Fruit fly (Drosophila melanogaster) whole organism, pupa: ENCODE measurements around the gene CG14151.
A peak's percentile ranks its signal among the peaks of the same experiment; 100 is the strongest.

Experiments used
- CG10348 ChIP-seq: fragments of 200-800 bp; sonication (Bioruptor generic); IDR thresholded peaks from 2 replicates; pipeline ENCODE4 v1.3.6; 2022; ENCODE audit warnings: missing biosample characterization, missing genetic modification characterization
- CG12605 ChIP-seq: fragments of 200-800 bp; sonication (Bioruptor generic); IDR thresholded peaks from 2 replicates; pipeline ENCODE4 v1.3.6; 2022; ENCODE audit warnings: missing biosample characterization, missing genetic modification characterization
- CG13204 ChIP-seq: fragments of 200-800 bp; sonication (Bioruptor generic); optimal IDR thresholded peaks from 2 replicates; lab custom pipeline; 2018; ENCODE audit warnings: missing biosample characterization, mild to moderate bottlenecking, missing genetic modification characterization, moderate library complexity
- CG14655 ChIP-seq: fragments of 200-800 bp; sonication (Bioruptor generic); optimal IDR thresholded peaks from 3 replicates; lab custom pipeline; 2017; ENCODE audit warnings: mild to moderate bottlenecking, missing biosample characterization, missing genetic modification reagents, missing genetic modification characterization
- CG15710 ChIP-seq: fragments of 200-800 bp; sonication (Bioruptor generic); optimal IDR thresholded peaks from 2 replicates; lab custom pipeline; 2018; ENCODE audit warnings: missing biosample characterization, mild to moderate bottlenecking, missing genetic modification characterization, moderate library complexity
- CG17806 ChIP-seq: fragments of 200-800 bp; sonication (Bioruptor generic); optimal IDR thresholded peaks from 2 replicates; lab custom pipeline; 2018; ENCODE audit warnings: missing biosample characterization, mild to moderate bottlenecking, missing genetic modification characterization, moderate library complexity
- CG32121 ChIP-seq: fragments of 200-800 bp; sonication (Bioruptor generic); IDR thresholded peaks from 2 replicates; pipeline ENCODE4 v1.3.6; 2022; ENCODE audit warnings: missing biosample characterization, missing genetic modification characterization
- CG34367 ChIP-seq: fragments of 200-800 bp; sonication (Bioruptor generic); optimal IDR thresholded peaks from 2 replicates; lab custom pipeline; 2018; ENCODE audit warnings: missing biosample characterization, mild to moderate bottlenecking, missing genetic modification characterization
- CG4496 ChIP-seq: fragments of 200-800 bp; sonication (Bioruptor generic); IDR thresholded peaks from 3 replicates; pipeline ENCODE4 v1.3.6; 2022; ENCODE audit warnings: missing biosample characterization, missing genetic modification characterization
- CG8159 ChIP-seq: fragments of 200-800 bp; sonication (Bioruptor generic); optimal IDR thresholded peaks from 3 replicates; lab custom pipeline; 2018; ENCODE audit warnings: missing biosample characterization, mild to moderate bottlenecking, missing genetic modification characterization, moderate library complexity
- CG8301 ChIP-seq: fragments of 200-800 bp; sonication (Bioruptor generic); optimal IDR thresholded peaks from 2 replicates; lab custom pipeline; 2018; ENCODE audit warnings: missing biosample characterization, mild to moderate bottlenecking, missing genetic modification characterization
- CG9948 ChIP-seq: fragments of 200-800 bp; sonication (Bioruptor generic); optimal IDR thresholded peaks from 2 replicates; lab custom pipeline; 2018; ENCODE audit warnings: missing biosample characterization, mild to moderate bottlenecking, missing genetic modification characterization, moderate library complexity
- D1 ChIP-seq: fragments of 200-800 bp; sonication (Bioruptor generic); optimal IDR thresholded peaks from 2 replicates; lab custom pipeline; 2018; ENCODE audit warnings: missing biosample characterization, mild to moderate bottlenecking, missing genetic modification characterization, moderate library complexity
- EcR ChIP-seq: fragments of 200-800 bp; sonication (Bioruptor generic); optimal IDR thresholded peaks from 3 replicates; lab custom pipeline; 2019; ENCODE audit warnings: missing biosample characterization, missing genetic modification characterization, mild to moderate bottlenecking, moderate library complexity, missing genetic modification reagents
- Ets98B ChIP-seq: fragments of 200-800 bp; sonication (Bioruptor generic); IDR thresholded peaks from 2 replicates; pipeline ENCODE4 v1.3.6; 2022; ENCODE audit warnings: missing biosample characterization, missing genetic modification characterization
- Pif1A ChIP-seq: fragments of 200-800 bp; sonication (Bioruptor generic); optimal IDR thresholded peaks from 3 replicates; lab custom pipeline; 2016; ENCODE audit warnings: missing biosample characterization, missing genetic modification characterization
- Pif1B ChIP-seq: fragments of 200-800 bp; sonication (Bioruptor generic); optimal IDR thresholded peaks from 3 replicates; lab custom pipeline; 2016; ENCODE audit warnings: missing biosample characterization, missing genetic modification characterization
- Snoo ChIP-seq: fragments of 200-800 bp; sonication (Bioruptor generic); optimal IDR thresholded peaks from 3 replicates; lab custom pipeline; 2017; ENCODE audit warnings: missing biosample characterization, mild to moderate bottlenecking, missing genetic modification characterization, inconsistent platforms
- fd96Ca ChIP-seq: fragments of 200-800 bp; sonication (Bioruptor generic); IDR thresholded peaks from 3 replicates; pipeline ENCODE4 v1.3.6; 2022; ENCODE audit warnings: missing biosample characterization, missing genetic modification characterization
- gl ChIP-seq: fragments of 200-800 bp; sonication (Bioruptor generic); optimal IDR thresholded peaks from 2 replicates; lab custom pipeline; 2018; ENCODE audit warnings: missing biosample characterization, mild to moderate bottlenecking, missing genetic modification characterization
- rn ChIP-seq: fragments of 200-800 bp; sonication (Bioruptor generic); IDR thresholded peaks from 2 replicates; pipeline ENCODE4 v1.3.6; 2022; ENCODE audit warnings: missing biosample characterization, missing genetic modification characterization

The CG14151 gene

DNA sequence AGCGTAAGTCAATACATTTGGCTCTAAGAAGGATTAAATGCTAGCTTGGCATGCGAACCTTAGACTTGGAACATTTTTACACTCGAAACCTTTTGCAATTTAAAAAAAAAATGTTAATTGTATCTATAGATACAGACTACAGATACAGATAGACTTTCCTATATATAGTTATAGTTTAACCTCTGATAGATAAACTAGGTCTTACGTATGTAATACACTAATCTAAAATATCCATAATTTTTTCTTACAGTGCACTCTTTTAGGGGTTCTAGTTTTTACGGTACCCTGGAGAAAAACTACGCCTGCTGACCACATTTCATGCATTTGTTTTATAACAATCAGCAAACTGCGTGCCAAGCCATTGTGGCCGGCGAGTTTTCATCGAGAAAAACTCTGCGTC, 18.9 kb upstream of the CG14151 start:
- no peak for TF ChIP-seq CG14655 (GFP tag; lab: Kevin White, UChicago)
- TF ChIP-seq fd96Ca, result no peak
- no peak for TF ChIP-seq Ets98B
- TF ChIP-seq, all 21 proteins: peak for 0

DNA sequence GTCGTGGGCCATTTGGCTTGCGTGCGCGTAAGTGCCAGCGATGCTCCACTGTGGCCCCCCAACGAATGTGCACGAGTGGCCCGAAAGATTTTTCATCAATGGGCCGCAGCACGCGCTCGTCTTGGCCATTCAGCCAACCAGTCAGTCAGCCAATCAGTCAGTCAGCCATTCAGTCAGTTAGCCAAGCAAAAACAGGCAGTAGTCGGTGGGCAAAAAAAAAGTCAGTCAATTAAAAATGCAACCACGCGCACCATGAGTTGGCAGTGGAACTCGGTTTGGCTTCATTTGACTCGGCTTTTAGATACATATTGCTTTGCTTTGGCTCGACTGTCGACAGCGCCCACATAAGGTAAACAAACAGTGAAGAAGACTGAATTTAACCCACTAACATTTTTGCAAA, 17.7 kb upstream of the CG14151 start:
- TF ChIP-seq CG4496 (GFP tag; lab: Robert Waterston, UW) (0 out of 3 replicates have a peak, but pooled peaks have one; percentile 54), Ets98B (no peak; the same call in 1 of the 2 replicates)

DNA sequence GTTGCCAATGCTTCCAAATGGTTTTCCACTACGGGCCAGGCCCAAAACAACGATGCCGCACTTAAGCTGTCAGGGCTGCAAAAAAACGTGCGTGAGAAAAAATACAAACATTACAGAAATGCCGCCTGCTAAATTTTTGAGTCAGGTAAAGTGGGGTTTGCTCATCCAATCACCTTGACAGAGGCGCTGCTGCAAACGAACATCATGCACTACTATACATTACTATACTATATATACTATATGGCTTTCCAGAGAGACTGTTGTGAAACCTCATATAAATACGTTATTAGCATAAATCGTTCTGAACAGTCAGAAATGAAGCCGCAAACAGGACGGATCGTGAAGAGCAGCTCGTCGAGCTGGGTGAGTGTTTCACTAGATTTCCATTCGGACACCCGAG, 14.9 kb upstream of the CG14151 start, which contains the start of gene CG14153:
Gene CG14153 (plus strand): TSS at position 301 of the 400 bp plus-strand sequence.
- TF ChIP-seq Snoo (tag; lab: Kevin White, UChicago), result no peak
- TF ChIP-seq Pif1A (GFP tag; lab: Kevin White, UChicago), result no peak
- no peak for TF ChIP-seq CG34367 (tag; lab: Kevin White, UChicago)
- TF ChIP-seq Pif1B (GFP tag; lab: Kevin White, UChicago), result no peak
- no peak for TF ChIP-seq EcR (GFP tag; lab: Kevin White, UChicago)
- TF ChIP-seq CG13204, result no peak
- no peak for TF ChIP-seq CG12605 (GFP tag; lab: Robert Waterston, UW)
- TF ChIP-seq CG9948 (tag; lab: Kevin White, UChicago), result no peak
- no peak for TF ChIP-seq D1 (tag; lab: Kevin White, UChicago)
- TF ChIP-seq CG14655 (GFP tag; lab: Kevin White, UChicago), result no peak
- TF ChIP-seq gl (tag; lab: Kevin White, UChicago), result no peak
- TF ChIP-seq CG32121 (GFP tag; lab: Robert Waterston, UW), result no peak
- TF ChIP-seq fd96Ca, result no peak
- TF ChIP-seq Ets98B, result no peak
- no peak for TF ChIP-seq CG4496 (GFP tag; lab: Robert Waterston, UW)
- no peak for TF ChIP-seq rn (GFP tag; lab: Robert Waterston, UW)
- no peak for TF ChIP-seq CG8159 (tag; lab: Kevin White, UChicago)
- TF ChIP-seq CG8301 (tag; lab: Kevin White, UChicago), result no peak
- TF ChIP-seq CG15710 (tag; lab: Kevin White, UChicago), result no peak
- TF ChIP-seq CG17806 (tag; lab: Kevin White, UChicago), result no peak

DNA sequence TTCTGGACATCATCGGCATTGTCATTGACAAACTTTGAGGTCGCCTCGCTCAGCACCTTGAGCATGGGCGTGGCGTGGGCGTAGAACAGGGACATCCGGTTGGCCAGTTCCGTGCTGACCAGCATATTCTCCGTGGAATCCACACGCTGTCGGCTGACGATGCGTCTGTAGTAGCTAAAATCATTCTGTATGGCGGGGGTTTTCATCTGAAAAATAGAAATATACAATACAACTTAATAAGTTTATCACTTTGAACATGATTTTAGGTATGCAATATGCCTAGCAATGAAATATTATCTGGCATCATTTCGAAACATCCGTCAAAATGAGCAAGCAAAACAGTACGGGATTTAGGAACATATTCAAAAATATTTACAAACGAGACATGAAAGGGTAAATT, 13.3 kb upstream of the CG14151 start, which contains the start of gene CG14154:
Gene CG14154 (plus strand): TSS at position 301 of the 400 bp plus-strand sequence.
- TF ChIP-seq D1 (tag; lab: Kevin White, UChicago) (no peak), Snoo (tag; lab: Kevin White, UChicago) (no peak), rn (GFP tag; lab: Robert Waterston, UW) (no peak), Ets98B (no peak), EcR (GFP tag; lab: Kevin White, UChicago) (no peak), gl (tag; lab: Kevin White, UChicago) (no peak), Pif1A (GFP tag; lab: Kevin White, UChicago) (no peak), CG10348 (no peak), fd96Ca (no peak), CG14655 (GFP tag; lab: Kevin White, UChicago) (no peak), CG15710 (tag; lab: Kevin White, UChicago) (no peak), CG32121 (GFP tag; lab: Robert Waterston, UW) (no peak), CG4496 (GFP tag; lab: Robert Waterston, UW) (no peak)

DNA sequence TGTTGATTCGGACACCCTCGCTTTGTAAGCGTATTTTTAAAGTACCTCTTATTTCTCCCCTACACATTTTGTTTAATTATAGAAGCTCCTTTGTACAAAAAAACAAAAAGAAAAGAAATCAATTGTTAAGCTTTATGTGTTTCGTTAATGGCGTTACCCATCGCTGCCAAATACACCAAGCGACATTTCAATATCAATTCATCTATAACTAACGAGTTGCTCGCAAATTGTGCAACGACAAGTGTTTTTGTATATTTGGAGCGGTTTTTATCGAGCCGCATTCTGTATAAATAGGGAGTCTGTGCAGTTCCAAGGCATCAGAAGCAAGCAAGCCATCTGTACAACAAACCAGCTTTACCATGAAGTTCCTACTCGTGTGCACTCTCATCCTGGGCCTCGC, 11.2 kb upstream of the CG14151 start, which contains the start of gene CG18628:
Gene CG18628 (plus strand): TSS at position 301 of the 400 bp plus-strand sequence.
- TF ChIP-seq rn (GFP tag; lab: Robert Waterston, UW) (no peak), CG8301 (tag; lab: Kevin White, UChicago) (no peak), CG34367 (tag; lab: Kevin White, UChicago) (no peak), CG32121 (GFP tag; lab: Robert Waterston, UW) (no peak), CG12605 (GFP tag; lab: Robert Waterston, UW) (no peak), Ets98B (no peak), CG13204 (no peak), D1 (tag; lab: Kevin White, UChicago) (no peak), CG17806 (tag; lab: Kevin White, UChicago) (no peak), CG10348 (no peak)

DNA sequence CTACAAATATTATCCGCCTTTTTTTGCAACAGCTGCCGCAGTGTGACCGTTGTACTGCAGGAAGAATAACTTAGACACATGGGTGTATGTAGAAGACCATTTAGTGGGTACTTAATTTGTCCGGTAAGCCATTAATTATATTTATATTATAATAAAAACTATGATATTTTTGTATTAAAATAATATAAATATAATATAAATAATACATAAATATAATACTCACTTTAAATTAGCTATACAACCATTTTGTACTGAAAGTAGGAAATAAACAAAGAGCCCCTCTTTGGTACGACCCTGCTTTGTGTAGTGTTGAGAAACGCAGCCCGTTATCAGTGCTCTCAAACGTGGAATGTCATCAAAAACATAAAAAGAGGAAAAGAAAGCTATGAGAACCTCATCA, 9.5 kb upstream of the CG14151 start, which contains the start of gene Cnep1r2:
Gene Cnep1r2 (plus strand): TSS at position 328 of the 400 bp plus-strand sequence.
- TF ChIP-seq Ets98B (peak; percentile 85), rn (GFP tag; lab: Robert Waterston, UW) (peak; percentile 85), CG8159 (tag; lab: Kevin White, UChicago) (peak; percentile 97), CG32121 (GFP tag; lab: Robert Waterston, UW) (peak; percentile 91), CG8301 (tag; lab: Kevin White, UChicago) (peak; percentile 87), CG14655 (GFP tag; lab: Kevin White, UChicago) (peak; percentile 92), CG15710 (tag; lab: Kevin White, UChicago) (peak; percentile 97), Pif1A (GFP tag; lab: Kevin White, UChicago) (no peak), fd96Ca (peak; percentile 86), gl (tag; lab: Kevin White, UChicago) (peak; percentile 65), CG12605 (GFP tag; lab: Robert Waterston, UW) (peak; percentile 76), CG34367 (tag; lab: Kevin White, UChicago) (peak; percentile 86), CG9948 (tag; lab: Kevin White, UChicago) (peak; percentile 95), D1 (tag; lab: Kevin White, UChicago) (peak; percentile 84), Pif1B (GFP tag; lab: Kevin White, UChicago) (peak; percentile 86), CG17806 (tag; lab: Kevin White, UChicago) (peak; percentile 95), Snoo (tag; lab: Kevin White, UChicago) (peak; percentile 93), CG13204 (no peak), CG4496 (GFP tag; lab: Robert Waterston, UW) (peak; percentile 94), CG10348 (peak; percentile 74; the same call in 1 of the 2 replicates), EcR (GFP tag; lab: Kevin White, UChicago) (no peak)
